Fruit fly (Drosophila melanogaster) whole organism, adult: Measurements from ENCODE around the gene CG31253.

ENCODE experiments used
- CG11617 ChIP-seq: fragments of 200-800 bp; sonication (Bioruptor generic); optimal IDR thresholded peaks from 2 replicates; lab custom pipeline; 2017; ENCODE audit warnings: mild to moderate bottlenecking, missing biosample characterization, missing genetic modification reagents, missing genetic modification characterization
- CG12768 ChIP-seq: fragments of 200-800 bp; sonication (Bioruptor generic); optimal IDR thresholded peaks from 2 replicates; lab custom pipeline; 2017; ENCODE audit warnings: missing biosample characterization, missing genetic modification characterization, mild to moderate bottlenecking, moderate library complexity, missing genetic modification reagents
- CG14711 ChIP-seq: fragments of 200-800 bp; sonication (Bioruptor generic); optimal IDR thresholded peaks from 2 replicates; lab custom pipeline; 2018; ENCODE audit warnings: missing biosample characterization, mild to moderate bottlenecking, missing genetic modification characterization, moderate library complexity
- CG1620 ChIP-seq: fragments of 200-800 bp; sonication (Bioruptor generic); optimal IDR thresholded peaks from 2 replicates; lab custom pipeline; 2016; ENCODE audit warnings: missing biosample characterization, missing genetic modification characterization
- CG33017 ChIP-seq: fragments of 200-800 bp; sonication (Bioruptor generic); optimal IDR thresholded peaks from 2 replicates; lab custom pipeline; 2018; ENCODE audit warnings: missing biosample characterization, mild to moderate bottlenecking, missing genetic modification characterization, moderate library complexity
- CG5204 ChIP-seq: fragments of 200-800 bp; sonication (Bioruptor generic); optimal IDR thresholded peaks from 2 replicates; lab custom pipeline; 2016; ENCODE audit warnings: missing biosample characterization, missing genetic modification characterization
- CG7045 ChIP-seq: fragments of 200-800 bp; sonication (Bioruptor generic); optimal IDR thresholded peaks from 2 replicates; lab custom pipeline; 2017; ENCODE audit warnings: missing biosample characterization, mild to moderate bottlenecking, missing genetic modification characterization
- CG7101 ChIP-seq: fragments of 200-800 bp; sonication (Bioruptor generic); optimal IDR thresholded peaks from 2 replicates; lab custom pipeline; 2018; ENCODE audit warnings: missing biosample characterization, mild to moderate bottlenecking, missing genetic modification characterization, moderate library complexity
- Clk ChIP-seq: fragments of 200-800 bp; sonication (Bioruptor generic); optimal IDR thresholded peaks from 2 replicates; lab custom pipeline; 2017; ENCODE audit warnings: missing biosample characterization, missing genetic modification characterization
- Crg-1 ChIP-seq: fragments of 200-800 bp; sonication (Bioruptor generic); optimal IDR thresholded peaks from 2 replicates; lab custom pipeline; 2016; ENCODE audit warnings: missing biosample characterization, missing genetic modification characterization
- Hr96 ChIP-seq: fragments of 200-800 bp; sonication (Bioruptor generic); optimal IDR thresholded peaks from 2 replicates; lab custom pipeline; 2016; ENCODE audit warnings: missing biosample characterization, missing genetic modification characterization
- Mnt ChIP-seq: fragments of 200-800 bp; sonication (Bioruptor generic); optimal IDR thresholded peaks from 2 replicates; lab custom pipeline; 2016; ENCODE audit warnings: missing biosample characterization, mild to moderate bottlenecking, missing genetic modification characterization
- bab1 ChIP-seq: fragments of 200-800 bp; sonication (Bioruptor generic); optimal IDR thresholded peaks from 3 replicates; lab custom pipeline; 2019; ENCODE audit warnings: missing biosample characterization, mild to moderate bottlenecking, missing genetic modification characterization, moderate library complexity
- cic ChIP-seq: fragments of 200-800 bp; sonication (Bioruptor generic); optimal IDR thresholded peaks from 2 replicates; lab custom pipeline; 2017; ENCODE audit warnings: missing biosample characterization, mild to moderate bottlenecking, missing genetic modification characterization, moderate library complexity
- cnc ChIP-seq, 2 experiments: fragments of >200 bp; optimal IDR thresholded peaks; 2 replicates each; lab custom pipeline; 2017
- kay ChIP-seq: fragments of 200-800 bp; sonication (Bioruptor generic); peaks from one replicate; lab custom pipeline; 2016; ENCODE audit warnings: missing biosample characterization, missing genetic modification characterization, borderline replicate concordance
- ovo ChIP-seq: fragments of 200-800 bp; sonication (Bioruptor generic); optimal IDR thresholded peaks from 2 replicates; lab custom pipeline; 2016; ENCODE audit warnings: missing biosample characterization, missing genetic modification characterization
- pad ChIP-seq: fragments of 200-800 bp; sonication (Bioruptor generic); optimal IDR thresholded peaks from 3 replicates; lab custom pipeline; 2017; ENCODE audit warnings: missing biosample characterization, missing genetic modification characterization, mild to moderate bottlenecking, moderate library complexity, missing genetic modification reagents
- tj ChIP-seq: fragments of 200-800 bp; sonication (Bioruptor generic); optimal IDR thresholded peaks from 3 replicates; lab custom pipeline; 2017; ENCODE audit warnings: missing biosample characterization, mild to moderate bottlenecking, missing genetic modification characterization, moderate library complexity
- toe ChIP-seq: fragments of 200-800 bp; sonication (Bioruptor generic); optimal IDR thresholded peaks from 2 replicates; lab custom pipeline; 2016; ENCODE audit warnings: missing biosample characterization, missing genetic modification characterization

The CG31253 gene

DNA sequence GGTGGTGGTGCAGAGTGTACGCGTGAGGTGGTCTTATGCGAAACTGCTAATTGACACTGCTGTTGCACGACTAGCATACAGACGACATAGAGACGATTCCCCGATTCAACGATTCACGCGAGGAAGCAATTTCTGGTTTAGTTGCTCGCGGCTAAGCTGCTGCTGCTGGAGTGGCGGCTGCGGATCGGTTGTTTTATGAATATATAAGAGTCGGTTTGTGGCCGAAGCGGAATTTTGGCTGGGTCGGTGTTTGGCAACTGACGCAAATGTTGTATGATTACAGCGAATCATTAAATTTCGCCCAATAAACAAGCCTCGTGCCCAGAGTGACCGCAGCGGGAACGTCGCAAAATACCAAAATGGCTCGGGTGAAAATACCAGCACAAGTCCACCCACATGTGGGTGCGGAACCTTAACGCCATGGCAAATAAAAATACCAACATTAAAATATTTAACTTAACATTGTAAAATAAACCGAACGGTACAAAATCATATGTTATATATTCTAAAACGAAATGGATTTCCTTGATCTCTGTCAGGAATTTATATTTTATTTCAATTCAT lies 12.6 kb downstream of the CG31253 start, which contains the start of gene mfrn:
mfrn (minus strand) TSS at position 340 of the 564 bp plus-strand sequence.
- TF ChIP-seq Mnt (GFP tag; lab: Kevin White, UChicago) (peak; percentile 84), Crg-1 (GFP tag; lab: Kevin White, UChicago) (no peak)

dm6 chr3R:27946555-27947204 lies 13.7 kb downstream of the CG31253 start:
- TF ChIP-seq CG14711 (tag; lab: Kevin White, UChicago) (no peak), Mnt (GFP tag; lab: Kevin White, UChicago) (peak; percentile 13), ovo (GFP tag; lab: Kevin White, UChicago) (no peak), CG5204 (GFP tag; lab: Kevin White, UChicago) (no peak), CG7101 (tag; lab: Kevin White, UChicago) (peak; percentile 5), Crg-1 (GFP tag; lab: Kevin White, UChicago) (peak; percentile 13), CG1620 (peak; percentile 1), bab1 (no peak), CG33017 (no peak)

- TF ChIP-seq toe = no peak
- peak; percentile 58 to 94 for TF ChIP-seq cnc (optimal IDR thresholded peaks at IDR 0.05; lab: Kevin White, UChicago)
- TF ChIP-seq CG7045 (GFP tag; lab: Kevin White, UChicago) = no peak
- TF ChIP-seq pad = no peak
- no peak for TF ChIP-seq Hr96 (GFP tag; lab: Kevin White, UChicago)
- no peak for TF ChIP-seq Mnt (GFP tag; lab: Kevin White, UChicago)
- TF ChIP-seq bab1 = no peak
Observed at dm6 chr3R:27945398-27945797, 15.0 kb downstream of the CG31253 start.

DNA sequence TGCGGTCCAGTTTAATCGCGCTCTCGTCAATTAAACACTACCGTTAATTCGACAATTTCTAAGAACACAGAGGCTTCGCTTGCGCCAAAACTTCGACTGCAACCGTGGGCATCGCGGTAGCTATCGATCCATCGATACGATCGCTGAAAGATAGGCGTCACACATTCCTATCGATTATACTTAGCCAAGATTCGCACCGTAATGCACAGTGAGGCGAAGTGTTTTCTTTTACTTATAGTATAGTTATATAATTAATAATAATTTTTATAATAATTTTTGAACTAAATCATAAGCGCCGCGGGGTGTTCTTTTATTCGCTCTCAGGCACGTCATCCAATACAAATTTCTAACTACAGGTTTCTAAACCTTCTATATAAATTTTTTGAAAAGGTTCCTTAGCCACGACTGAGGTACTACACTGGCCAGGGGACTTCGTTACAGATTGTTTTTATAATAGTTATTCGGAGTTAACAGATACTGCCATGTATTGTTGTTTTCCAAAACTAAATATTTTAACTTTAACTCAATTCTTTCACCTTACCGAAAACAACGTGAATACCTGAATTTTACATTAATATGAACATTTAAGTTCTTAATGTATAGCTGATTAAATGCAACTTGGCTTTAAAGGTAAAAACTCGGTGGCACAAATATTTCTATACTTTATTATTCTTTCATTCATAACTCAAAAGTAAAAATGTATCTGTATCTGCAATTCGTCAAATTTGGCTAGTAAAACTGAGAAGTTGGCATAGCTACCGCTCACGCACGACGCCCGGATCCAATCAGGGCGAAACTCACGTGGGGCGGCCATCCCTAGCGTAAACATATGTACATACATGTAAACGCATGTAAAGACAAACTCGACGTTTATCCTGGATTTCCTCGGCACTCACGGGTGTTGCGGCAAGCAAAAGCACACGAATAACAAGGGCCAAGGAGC lies 22.4 kb downstream of the CG31253 start, which contains the start of the genes NSD and BOD1:
NSD (minus strand) TSS at position 102 of the 943 bp plus-strand sequence.
BOD1 (plus strand) TSS at position 494 of the 943 bp plus-strand sequence.
- TF ChIP-seq Mnt (GFP tag; lab: Kevin White, UChicago) (peak; percentile 39), CG7045 (GFP tag; lab: Kevin White, UChicago) (no peak), CG11617 (GFP tag; lab: Kevin White, UChicago) (peak; percentile 42), bab1 (peak; percentile 8), CG5204 (GFP tag; lab: Kevin White, UChicago) (no peak), CG12768 (GFP tag; lab: Kevin White, UChicago) (no peak), pad (peak; percentile 14), CG14711 (tag; lab: Kevin White, UChicago) (no peak), CG33017 (no peak), CG1620 (no peak), cic (GFP tag; lab: Kevin White, UChicago) (no peak), Clk (GFP tag; lab: Kevin White, UChicago) (peak; percentile 8), cnc (optimal IDR thresholded peaks at IDR 0.05; lab: Kevin White, UChicago) (no peak), CG7101 (tag; lab: Kevin White, UChicago) (peak; percentile 50), Hr96 (GFP tag; lab: Kevin White, UChicago) (peak; percentile 17), kay (no peak), tj (GFP tag; lab: Kevin White, UChicago) (peak; percentile 20), toe (peak; percentile 40), ovo (GFP tag; lab: Kevin White, UChicago) (peak; percentile 5)

DNA sequence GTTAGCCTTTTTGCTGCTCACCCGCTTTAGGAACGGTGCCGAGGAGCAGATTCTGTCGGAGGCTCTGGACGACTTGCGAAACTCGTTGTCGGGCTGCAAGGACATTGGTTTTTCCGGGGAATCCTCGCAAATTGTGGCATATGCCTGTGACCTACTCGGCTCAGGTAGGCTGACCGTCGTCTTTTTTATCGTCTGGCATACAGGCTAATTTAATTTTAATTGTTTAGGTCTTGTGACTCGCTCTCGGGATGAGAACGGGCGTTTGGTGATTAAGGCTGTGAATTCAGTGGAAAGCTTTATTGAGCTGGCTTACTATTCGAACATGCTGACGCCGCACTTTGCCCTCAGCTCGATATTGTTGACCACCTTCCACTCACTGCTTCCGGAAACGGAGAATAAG lies 28.9 kb downstream of the CG31253 start:
- TF ChIP-seq bab1 (no peak), Crg-1 (GFP tag; lab: Kevin White, UChicago) (no peak), toe (no peak), Hr96 (GFP tag; lab: Kevin White, UChicago) (no peak), pad (no peak)

dm6 chr3R:27928984-27929924 lies 31.1 kb downstream of the CG31253 start:
- TF ChIP-seq CG7045 (GFP tag; lab: Kevin White, UChicago) (no peak), cic (GFP tag; lab: Kevin White, UChicago) (peak; percentile 97), Crg-1 (GFP tag; lab: Kevin White, UChicago) (no peak), tj (GFP tag; lab: Kevin White, UChicago) (peak; percentile 44), Clk (GFP tag; lab: Kevin White, UChicago) (no peak), CG33017 (no peak), toe (no peak), CG11617 (GFP tag; lab: Kevin White, UChicago) (peak; percentile 12), bab1 (no peak), Mnt (GFP tag; lab: Kevin White, UChicago) (peak; percentile 10), ovo (GFP tag; lab: Kevin White, UChicago) (no peak), cnc (optimal IDR thresholded peaks at IDR 0.05; lab: Kevin White, UChicago) (no peak), Hr96 (GFP tag; lab: Kevin White, UChicago) (peak; percentile 13), CG12768 (GFP tag; lab: Kevin White, UChicago) (no peak), CG7101 (tag; lab: Kevin White, UChicago) (no peak), CG1620 (no peak), CG5204 (GFP tag; lab: Kevin White, UChicago) (no peak), pad (peak; percentile 9), CG14711 (tag; lab: Kevin White, UChicago) (no peak), kay (no peak)
